Fruit fly (Drosophila melanogaster) whole organism, embryonic: ENCODE data around the gene Pcmt.

Experiments used
- Abd-B ChIP-seq: fragments of 200-800 bp; sonication (Bioruptor generic); optimal IDR thresholded peaks from 2 replicates; lab custom pipeline; 2018; ENCODE audit warnings: missing biosample characterization, mild to moderate bottlenecking, missing genetic modification characterization, moderate library complexity
- Ada2b ChIP-seq: fragments of 200-800 bp; sonication (Bioruptor generic); IDR thresholded peaks from 2 replicates; pipeline ENCODE4 v1.3.6; 2022; ENCODE audit warnings: missing biosample characterization, missing genetic modification characterization
- Asciz ChIP-seq: fragments of 200-800 bp; sonication (Bioruptor generic); optimal IDR thresholded peaks from 2 replicates; lab custom pipeline; 2017; ENCODE audit warnings: missing biosample characterization, mild to moderate bottlenecking, missing genetic modification characterization, missing genetic modification reagents
- B-H1 ChIP-seq: fragments of 200-800 bp; sonication (Bioruptor generic); IDR thresholded peaks from 3 replicates; pipeline ENCODE4 v1.3.6; 2022; ENCODE audit warnings: missing biosample characterization, missing genetic modification characterization
- CG10543 ChIP-seq: fragments of 200-800 bp; sonication (Bioruptor generic); optimal IDR thresholded peaks from 3 replicates; lab custom pipeline; 2017; ENCODE audit warnings: missing biosample characterization, mild to moderate bottlenecking, missing genetic modification characterization, moderate library complexity
- CG11696 ChIP-seq: fragments of 200-800 bp; sonication (Bioruptor generic); IDR thresholded peaks from 2 replicates; pipeline ENCODE4 v1.3.6; 2022; ENCODE audit warnings: missing biosample characterization, missing genetic modification characterization
- CG12219 ChIP-seq: fragments of 200-800 bp; sonication (Bioruptor generic); optimal IDR thresholded peaks from 3 replicates; lab custom pipeline; 2018; ENCODE audit warnings: missing biosample characterization, mild to moderate bottlenecking, missing genetic modification characterization
- CG12299 ChIP-seq: fragments of 200-800 bp; sonication (Bioruptor generic); optimal IDR thresholded peaks from 2 replicates; lab custom pipeline; 2018; ENCODE audit warnings: missing biosample characterization, mild to moderate bottlenecking, missing genetic modification characterization
- CG13775 ChIP-seq: fragments of 200-800 bp; sonication (Bioruptor generic); optimal IDR thresholded peaks from 3 replicates; lab custom pipeline; 2017; ENCODE audit warnings: missing biosample characterization, mild to moderate bottlenecking, missing genetic modification characterization
- CG14667 ChIP-seq: fragments of 200-800 bp; sonication (Bioruptor generic); IDR thresholded peaks from 2 replicates; pipeline ENCODE4 v1.3.6; 2022; ENCODE audit warnings: missing biosample characterization, missing genetic modification characterization
- CG14710 ChIP-seq: fragments of 200-800 bp; sonication (Bioruptor generic); optimal IDR thresholded peaks from 3 replicates; lab custom pipeline; 2019; ENCODE audit warnings: missing biosample characterization, mild to moderate bottlenecking, missing genetic modification characterization, moderate library complexity
- CG18764 ChIP-seq: fragments of 200-800 bp; sonication (Bioruptor generic); optimal IDR thresholded peaks from 3 replicates; lab custom pipeline; 2016; ENCODE audit warnings: missing biosample characterization, missing genetic modification characterization
- CG2129 ChIP-seq: fragments of 200-800 bp; sonication (Bioruptor generic); IDR thresholded peaks from 2 replicates; pipeline ENCODE4 v1.3.6; 2022; ENCODE audit warnings: missing biosample characterization, missing genetic modification characterization; ENCODE audit not compliant: partially characterized antibody
- CG30403 ChIP-seq: fragments of 200-800 bp; sonication (Bioruptor generic); optimal IDR thresholded peaks from 3 replicates; lab custom pipeline; 2016; ENCODE audit warnings: missing biosample characterization, missing genetic modification characterization
- CG3065 ChIP-seq: fragments of 200-800 bp; sonication (Bioruptor generic); optimal IDR thresholded peaks from 2 replicates; lab custom pipeline; 2016; ENCODE audit warnings: missing biosample characterization, missing genetic modification characterization
- CG6689 ChIP-seq: fragments of 200-800 bp; sonication (Bioruptor generic); IDR thresholded peaks from 2 replicates; pipeline ENCODE4 v1.3.6; 2022; ENCODE audit warnings: missing biosample characterization, missing genetic modification characterization
- CG6813 ChIP-seq: fragments of 200-800 bp; sonication (Bioruptor generic); optimal IDR thresholded peaks from 2 replicates; lab custom pipeline; 2017; ENCODE audit warnings: missing biosample characterization, missing genetic modification characterization, mild to moderate bottlenecking, moderate library complexity, missing genetic modification reagents
- CG7271 ChIP-seq: fragments of 200-800 bp; sonication (Bioruptor generic); optimal IDR thresholded peaks from 2 replicates; lab custom pipeline; 2018; ENCODE audit warnings: missing biosample characterization, mild to moderate bottlenecking, missing genetic modification characterization, moderate library complexity
- CG8388 ChIP-seq: fragments of 200-800 bp; sonication (Bioruptor generic); optimal IDR thresholded peaks from 2 replicates; lab custom pipeline; 2019; ENCODE audit warnings: missing biosample characterization, mild to moderate bottlenecking, missing genetic modification characterization, moderate library complexity
- CG9437 ChIP-seq: fragments of 200-800 bp; sonication (Bioruptor generic); optimal IDR thresholded peaks from 2 replicates; lab custom pipeline; 2018; ENCODE audit warnings: missing biosample characterization, mild to moderate bottlenecking, missing genetic modification characterization
- Dek ChIP-seq: fragments of 200-800 bp; sonication (Bioruptor generic); optimal IDR thresholded peaks from 3 replicates; lab custom pipeline; 2019; ENCODE audit warnings: missing biosample characterization, mild to moderate bottlenecking, missing genetic modification characterization, moderate library complexity
- Dip3 ChIP-seq: fragments of 200-800 bp; sonication (Bioruptor generic); optimal IDR thresholded peaks from 3 replicates; lab custom pipeline; 2016; ENCODE audit warnings: missing biosample characterization, missing genetic modification characterization
- Dll ChIP-seq: fragments of 200-800 bp; sonication (Bioruptor generic); IDR thresholded peaks from 4 replicates; pipeline ENCODE4 v1.3.6; 2022; ENCODE audit warnings: missing biosample characterization, missing genetic modification characterization; ENCODE audit not compliant: partially characterized antibody
- Eip74EF ChIP-seq, 2 experiments: fragments of 200-800 bp in 1 of 2; fragments of >200 bp in 1 of 2; sonication (Bioruptor generic) in 1 of 2; optimal IDR thresholded peaks; 2 replicates each; lab custom pipeline; 2017 to 2019; ENCODE audit warnings: missing biosample characterization in 2 of 2, missing genetic modification characterization in 2 of 2, mild to moderate bottlenecking in 1 of 2, moderate library complexity in 1 of 2
- Hmx ChIP-seq: fragments of 200-800 bp; sonication (Bioruptor generic); optimal IDR thresholded peaks from 2 replicates; lab custom pipeline; 2016; ENCODE audit warnings: missing biosample characterization, missing genetic modification characterization
- Mrtf ChIP-seq: fragments of 200-800 bp; sonication (Bioruptor generic); IDR thresholded peaks from 3 replicates; pipeline ENCODE4 v1.3.6; 2022; ENCODE audit warnings: missing biosample characterization, missing genetic modification characterization
- NK7.1 ChIP-seq: fragments of 200-800 bp; sonication (Bioruptor generic); optimal IDR thresholded peaks from 3 replicates; lab custom pipeline; 2016; ENCODE audit warnings: missing biosample characterization, missing genetic modification characterization
- Optix ChIP-seq: fragments of 200-800 bp; sonication (Bioruptor generic); IDR thresholded peaks from 3 replicates; pipeline ENCODE4 v1.3.6; 2022; ENCODE audit warnings: missing biosample characterization, missing genetic modification characterization
- PHDP ChIP-seq: fragments of 200-800 bp; sonication (Bioruptor generic); optimal IDR thresholded peaks from 3 replicates; lab custom pipeline; 2018; ENCODE audit warnings: missing biosample characterization, mild to moderate bottlenecking, missing genetic modification characterization, moderate library complexity
- Poxn ChIP-seq: fragments of 200-800 bp; sonication (Bioruptor generic); IDR thresholded peaks from 2 replicates; pipeline ENCODE4 v1.3.6; 2022; ENCODE audit warnings: missing biosample characterization, missing genetic modification characterization
- Ravus ChIP-seq: fragments of 200-800 bp; sonication (Bioruptor generic); IDR thresholded peaks from 2 replicates; pipeline ENCODE4 v1.3.6; 2022; ENCODE audit warnings: missing biosample characterization, missing genetic modification characterization
- Scr ChIP-seq: fragments of 200-800 bp; sonication (Bioruptor generic); IDR thresholded peaks from 2 replicates; pipeline ENCODE4 v1.3.6; 2022; ENCODE audit warnings: missing biosample characterization, missing genetic modification characterization; ENCODE audit not compliant: partially characterized antibody
- Usf ChIP-seq: fragments of 200-800 bp; sonication (Bioruptor generic); optimal IDR thresholded peaks from 2 replicates; lab custom pipeline; 2017; ENCODE audit warnings: missing genotype, missing biosample characterization, missing genetic modification characterization
- aop ChIP-seq: fragments of 200-800 bp; sonication (Bioruptor generic); IDR thresholded peaks from 2 replicates; pipeline ENCODE4 v1.3.6; 2022; ENCODE audit warnings: missing biosample characterization, missing genetic modification characterization
- ara ChIP-seq: fragments of 200-800 bp; sonication (Bioruptor generic); IDR thresholded peaks from 2 replicates; pipeline ENCODE4 v1.3.6; 2022; ENCODE audit warnings: missing biosample characterization, missing genetic modification characterization
- caup ChIP-seq: fragments of 200-800 bp; sonication (Bioruptor generic); optimal IDR thresholded peaks from 3 replicates; lab custom pipeline; 2017; ENCODE audit warnings: missing biosample characterization, mild to moderate bottlenecking, missing genetic modification characterization, moderate library complexity; ENCODE audit not compliant: severe bottlenecking
- chif ChIP-seq, 2 experiments: fragments of 200-800 bp; sonication (Bioruptor generic); optimal IDR thresholded peaks; 3 replicates each; lab custom pipeline; 2016; ENCODE audit warnings: missing biosample characterization in 2 of 2, missing genetic modification characterization in 2 of 2
- da ChIP-seq: fragments of 200-800 bp; sonication (Bioruptor generic); optimal IDR thresholded peaks from 2 replicates; lab custom pipeline; 2016; ENCODE audit warnings: missing biosample characterization, missing genetic modification characterization
- gcm2 ChIP-seq: fragments of 200-800 bp; sonication (Bioruptor generic); optimal IDR thresholded peaks from 2 replicates; lab custom pipeline; 2016; ENCODE audit warnings: missing biosample characterization, missing genetic modification characterization
- gsb ChIP-seq: fragments of 200-800 bp; sonication (Bioruptor generic); IDR thresholded peaks from 2 replicates; pipeline ENCODE4 v1.3.6; 2022; ENCODE audit warnings: missing biosample characterization, missing genetic modification characterization
- gsb-n ChIP-seq: fragments of 200-800 bp; sonication (Bioruptor generic); optimal IDR thresholded peaks from 3 replicates; lab custom pipeline; 2018; ENCODE audit warnings: missing biosample characterization, mild to moderate bottlenecking, missing genetic modification characterization
- her ChIP-seq: fragments of 200-800 bp; sonication (Bioruptor generic); optimal IDR thresholded peaks from 2 replicates; lab custom pipeline; 2016; ENCODE audit warnings: missing biosample characterization, missing genetic modification characterization
- jigr1 ChIP-seq: fragments of 200-800 bp; sonication (Bioruptor generic); IDR thresholded peaks from 3 replicates; pipeline ENCODE4 v1.3.6; 2022; ENCODE audit warnings: missing biosample characterization, missing genetic modification characterization
- kni ChIP-seq: fragments of 200-800 bp; sonication (Bioruptor generic); optimal IDR thresholded peaks from 3 replicates; lab custom pipeline; 2017; ENCODE audit warnings: mild to moderate bottlenecking, missing biosample characterization, missing genetic modification reagents, missing genetic modification characterization
- lab ChIP-seq: fragments of 200-800 bp; sonication (Bioruptor generic); optimal IDR thresholded peaks from 3 replicates; lab custom pipeline; 2017; ENCODE audit warnings: missing biosample characterization, missing genetic modification characterization, mild to moderate bottlenecking, moderate library complexity, missing genetic modification reagents
- luna ChIP-seq: fragments of 200-800 bp; sonication (Bioruptor generic); optimal IDR thresholded peaks from 2 replicates; lab custom pipeline; 2016; ENCODE audit warnings: missing biosample characterization, missing genetic modification characterization
- nmo ChIP-seq: fragments of 200-800 bp; sonication (Bioruptor generic); optimal IDR thresholded peaks from 2 replicates; lab custom pipeline; 2018; ENCODE audit warnings: missing biosample characterization, mild to moderate bottlenecking, missing genetic modification characterization, moderate library complexity
- ssp ChIP-seq: fragments of 200-800 bp; sonication (Bioruptor generic); IDR thresholded peaks from 2 replicates; pipeline ENCODE4 v1.3.6; 2022; ENCODE audit warnings: missing biosample characterization, missing genetic modification characterization
- tna ChIP-seq: fragments of 200-800 bp; sonication (Bioruptor generic); IDR thresholded peaks from 2 replicates; pipeline ENCODE4 v1.3.6; 2022; ENCODE audit warnings: missing biosample characterization, missing genetic modification characterization; ENCODE audit not compliant: partially characterized antibody
- trem ChIP-seq: fragments of 200-800 bp; optimal IDR thresholded peaks from 3 replicates; lab custom pipeline; 2019; ENCODE audit warnings: missing biosample characterization, mild to moderate bottlenecking, missing genetic modification characterization, moderate library complexity

The Pcmt gene

dm6 chr3R:5518627-5519026 lies 35.5 kb downstream of the Pcmt start (continued):
- TF ChIP-seq Eip74EF (GFP tag; optimal IDR thresholded peaks at IDR 0.05; lab: Kevin White, UChicago) (peak in 1 of 2 experiments; percentile 23), Asciz (GFP tag; lab: Kevin White, UChicago) (peak; percentile 10), Dip3 (GFP tag; lab: Kevin White, UChicago) (no peak), CG9437 (GFP tag; lab: Kevin White, UChicago) (peak; percentile 48), CG13775 (GFP tag; lab: Kevin White, UChicago) (no peak), Hmx (GFP tag; lab: Kevin White, UChicago) (no peak), CG7271 (no peak), Usf (GFP tag; lab: Kevin White, UChicago) (no peak), nmo (GFP tag; lab: Kevin White, UChicago) (peak; percentile 49), luna (no peak), NK7.1 (no peak), ara (GFP tag; lab: Robert Waterston, UW) (0 out of 2 replicates have a peak, but pooled peaks have one; percentile 8), Ravus (GFP tag; lab: Robert Waterston, UW) (no peak; the same call in 1 of the 2 replicates), CG18764 (GFP tag; lab: Kevin White, UChicago) (peak; percentile 18), jigr1 (GFP tag; lab: Robert Waterston, UW) (no peak), Ada2b (GFP tag; lab: Robert Waterston, UW) (peak; percentile 40; the same call in 1 of the 2 replicates), CG14710 (tag; lab: Kevin White, UChicago) (peak; percentile 45), her (peak; percentile 54), B-H1 (GFP tag; lab: Robert Waterston, UW) (peak; percentile 28; the same call in 1 of the 3 replicates), caup (no peak), CG14667 (GFP tag; lab: Robert Waterston, UW) (no peak), CG10543 (GFP tag; lab: Kevin White, UChicago) (no peak), CG12219 (GFP tag; lab: Kevin White, UChicago) (no peak), gcm2 (GFP tag; lab: Kevin White, UChicago) (no peak), CG6813 (GFP tag; lab: Kevin White, UChicago) (no peak), lab (GFP tag; lab: Kevin White, UChicago) (no peak), gsb (GFP tag; lab: Robert Waterston, UW) (no peak), Optix (peak; percentile 17; the same call in 1 of the 3 replicates), aop (GFP tag; lab: Robert Waterston, UW) (no peak), ssp (GFP tag; lab: Robert Waterston, UW) (no peak), Dll (GFP tag; lab: Robert Waterston, UW) (0 out of 4 replicates have a peak, but pooled peaks have one; percentile 28), CG8388 (GFP tag; lab: Kevin White, UChicago) (peak; percentile 59), Abd-B (GFP tag; lab: Kevin White, UChicago) (peak; percentile 20), trem (tag; lab: Kevin White, UChicago) (peak; percentile 32), CG2129 (GFP tag; lab: Robert Waterston, UW) (no peak), Poxn (GFP tag; lab: Robert Waterston, UW) (no peak), CG3065 (GFP tag; lab: Kevin White, UChicago) (peak; percentile 29), kni (no peak), da (GFP tag; lab: Kevin White, UChicago) (peak; percentile 35), CG11696 (peak; percentile 8; the same call in 1 of the 2 replicates), CG12299 (tag; lab: Kevin White, UChicago) (no peak), gsb-n (tag; lab: Kevin White, UChicago) (peak; percentile 48), Dek (tag; lab: Kevin White, UChicago) (peak; percentile 0), PHDP (tag; lab: Kevin White, UChicago) (peak; percentile 31), CG30403 (peak; percentile 58), tna (GFP tag; lab: Robert Waterston, UW) (no peak), Mrtf (GFP tag; lab: Robert Waterston, UW) (0 out of 3 replicates have a peak, but pooled peaks have one; percentile 47), CG6689 (peak; percentile 23; the same call in 1 of the 2 replicates), chif (GFP tag; optimal IDR thresholded peaks at IDR 0.05; lab: Kevin White, UChicago) (peak in 1 of 2 experiments; percentile 56), Scr (GFP tag; lab: Robert Waterston, UW) (no peak)
